Fruit fly (Drosophila melanogaster) whole organism, embryonic: Measurements from ENCODE around the gene not.

Source experiments
- Asciz ChIP-seq: fragments of 200-800 bp; sonication (Bioruptor generic); optimal IDR thresholded peaks from 2 replicates; lab custom pipeline; 2017; ENCODE audit warnings: missing biosample characterization, mild to moderate bottlenecking, missing genetic modification characterization, missing genetic modification reagents
- BtbVII ChIP-seq: fragments of 200-800 bp; sonication (Bioruptor generic); optimal IDR thresholded peaks from 3 replicates; lab custom pipeline; 2017; ENCODE audit warnings: missing biosample characterization, mild to moderate bottlenecking, missing genetic modification characterization
- CG11696 ChIP-seq: fragments of 200-800 bp; sonication (Bioruptor generic); IDR thresholded peaks from 2 replicates; pipeline ENCODE4 v1.3.6; 2022; ENCODE audit warnings: missing biosample characterization, missing genetic modification characterization
- CG14050 ChIP-seq: fragments of 200-800 bp; sonication (Bioruptor generic); IDR thresholded peaks from 3 replicates; pipeline ENCODE4 v1.3.6; 2022; ENCODE audit warnings: missing biosample characterization, missing genetic modification characterization
- CG14860 ChIP-seq: fragments of 200-800 bp; sonication (Bioruptor generic); IDR thresholded peaks from 3 replicates; pipeline ENCODE4 v1.3.6; 2022; ENCODE audit warnings: missing biosample characterization, missing genetic modification characterization; ENCODE audit not compliant: partially characterized antibody
- CG16779 ChIP-seq: fragments of 200-800 bp; sonication (Bioruptor generic); IDR thresholded peaks from 2 replicates; pipeline ENCODE4 v1.3.6; 2022; ENCODE audit warnings: missing biosample characterization, missing genetic modification characterization
- CG17359 ChIP-seq: fragments of 200-800 bp; sonication (Bioruptor generic); optimal IDR thresholded peaks from 3 replicates; lab custom pipeline; 2018; ENCODE audit warnings: missing biosample characterization, mild to moderate bottlenecking, missing genetic modification characterization, moderate library complexity
- CG18262 ChIP-seq: fragments of 200-800 bp; optimal IDR thresholded peaks from 3 replicates; lab custom pipeline; 2019; ENCODE audit warnings: missing biosample characterization, mild to moderate bottlenecking, missing genetic modification characterization, moderate library complexity
- CG2116 ChIP-seq: fragments of 200-800 bp; sonication (Bioruptor generic); optimal IDR thresholded peaks from 3 replicates; lab custom pipeline; 2018; ENCODE audit warnings: missing biosample characterization, mild to moderate bottlenecking, missing genetic modification characterization
- CG2120 ChIP-seq: fragments of 200-800 bp; sonication (Bioruptor generic); optimal IDR thresholded peaks from 3 replicates; lab custom pipeline; 2016; ENCODE audit warnings: missing biosample characterization, missing genetic modification characterization
- CG2678 ChIP-seq: fragments of 200-800 bp; sonication (Bioruptor generic); optimal IDR thresholded peaks from 3 replicates; lab custom pipeline; 2019; ENCODE audit warnings: missing biosample characterization, mild to moderate bottlenecking, missing genetic modification characterization, moderate library complexity
- CG2875 ChIP-seq: fragments of 200-800 bp; sonication (Bioruptor generic); optimal IDR thresholded peaks from 2 replicates; lab custom pipeline; 2017; ENCODE audit warnings: missing biosample characterization, mild to moderate bottlenecking, missing genetic modification characterization, missing genetic modification reagents
- CG31224 ChIP-seq: fragments of 200-800 bp; sonication (Bioruptor generic); IDR thresholded peaks from 2 replicates; pipeline ENCODE4 v1.3.6; 2022; ENCODE audit warnings: missing biosample characterization, missing genetic modification characterization
- CG3281 ChIP-seq: fragments of 200-800 bp; sonication (Bioruptor generic); optimal IDR thresholded peaks from 3 replicates; lab custom pipeline; 2017; ENCODE audit warnings: missing biosample characterization, mild to moderate bottlenecking, missing genetic modification characterization
- CG4424 ChIP-seq: fragments of 200-800 bp; sonication (Bioruptor generic); optimal IDR thresholded peaks from 3 replicates; lab custom pipeline; 2016; ENCODE audit warnings: missing biosample characterization, missing genetic modification characterization
- CG4820 ChIP-seq: fragments of 200-800 bp; sonication (Bioruptor generic); optimal IDR thresholded peaks from 3 replicates; lab custom pipeline; 2016; ENCODE audit warnings: missing biosample characterization, missing genetic modification characterization
- CG7839 ChIP-seq: fragments of 200-800 bp; sonication (Bioruptor generic); optimal IDR thresholded peaks from 3 replicates; lab custom pipeline; 2018; ENCODE audit warnings: missing biosample characterization, mild to moderate bottlenecking, missing genetic modification characterization, moderate library complexity
- CG9932 ChIP-seq: fragments of 200-800 bp; sonication (Bioruptor generic); IDR thresholded peaks from 2 replicates; pipeline ENCODE4 v1.3.6; 2022; ENCODE audit warnings: missing biosample characterization, missing genetic modification characterization
- D19A ChIP-seq: fragments of 200-800 bp; optimal IDR thresholded peaks from 3 replicates; lab custom pipeline; 2019; ENCODE audit warnings: missing biosample characterization, mild to moderate bottlenecking, missing genetic modification characterization, moderate library complexity
- D19B ChIP-seq: fragments of 200-800 bp; sonication (Bioruptor generic); optimal IDR thresholded peaks from 2 replicates; lab custom pipeline; 2017; ENCODE audit warnings: missing biosample characterization, mild to moderate bottlenecking, missing genetic modification characterization
- Doc3 ChIP-seq: fragments of 200-800 bp; sonication (Bioruptor generic); IDR thresholded peaks from 3 replicates; pipeline ENCODE4 v1.3.6; 2022; ENCODE audit warnings: missing biosample characterization, missing genetic modification characterization; ENCODE audit not compliant: partially characterized antibody
- GATAe ChIP-seq: fragments of 200-800 bp; sonication (Bioruptor generic); conservative IDR thresholded peaks from 2 replicates; pipeline ENCODE4 v1.3.6; 2022; ENCODE audit warnings: missing biosample characterization, missing genetic modification characterization
- NC2α ChIP-seq: fragments of 200-800 bp; sonication (Bioruptor generic); optimal IDR thresholded peaks from 2 replicates; lab custom pipeline; 2016; ENCODE audit warnings: missing biosample characterization, missing genetic modification characterization
- Pdp1 ChIP-seq, 2 experiments: fragments of 200-800 bp; sonication (Bioruptor generic); optimal IDR thresholded peaks; 3 replicates each; lab custom pipeline; 2016; ENCODE audit warnings: missing biosample characterization in 2 of 2, missing genetic modification characterization in 2 of 2, mild to moderate bottlenecking in 1 of 2, moderate library complexity in 1 of 2
- Poxn ChIP-seq: fragments of 200-800 bp; sonication (Bioruptor generic); IDR thresholded peaks from 2 replicates; pipeline ENCODE4 v1.3.6; 2022; ENCODE audit warnings: missing biosample characterization, missing genetic modification characterization
- Sry-δ ChIP-seq: fragments of 200-800 bp; sonication (Bioruptor generic); optimal IDR thresholded peaks from 2 replicates; lab custom pipeline; 2016; ENCODE audit warnings: missing biosample characterization, missing genetic modification characterization
- ac ChIP-seq: fragments of 200-800 bp; sonication (Bioruptor generic); optimal IDR thresholded peaks from 3 replicates; lab custom pipeline; 2017; ENCODE audit warnings: missing biosample characterization, mild to moderate bottlenecking, missing genetic modification characterization
- al ChIP-seq: fragments of 200-800 bp; sonication (Bioruptor generic); IDR thresholded peaks from 2 replicates; pipeline ENCODE4 v1.3.6; 2022; ENCODE audit warnings: missing biosample characterization, missing genetic modification characterization
- aop ChIP-seq: fragments of 200-800 bp; sonication (Bioruptor generic); IDR thresholded peaks from 2 replicates; pipeline ENCODE4 v1.3.6; 2022; ENCODE audit warnings: missing biosample characterization, missing genetic modification characterization
- bcd ChIP-seq: fragments of 200-800 bp; sonication (Bioruptor generic); optimal IDR thresholded peaks from 2 replicates; lab custom pipeline; 2017; ENCODE audit warnings: missing biosample characterization, mild to moderate bottlenecking, missing genetic modification characterization
- btn ChIP-seq: fragments of 200-800 bp; sonication (Bioruptor generic); optimal IDR thresholded peaks from 2 replicates; lab custom pipeline; 2016; ENCODE audit warnings: missing biosample characterization, missing genetic modification characterization
- chn ChIP-seq: fragments of 200-800 bp; sonication (Bioruptor generic); optimal IDR thresholded peaks from 2 replicates; lab custom pipeline; 2016; ENCODE audit warnings: missing biosample characterization, missing genetic modification characterization
- da ChIP-seq: fragments of 200-800 bp; sonication (Bioruptor generic); optimal IDR thresholded peaks from 2 replicates; lab custom pipeline; 2016; ENCODE audit warnings: missing biosample characterization, missing genetic modification characterization
- ewg ChIP-seq: fragments of 200-800 bp; sonication (Bioruptor generic); optimal IDR thresholded peaks from 3 replicates; lab custom pipeline; 2017; ENCODE audit warnings: mild to moderate bottlenecking, missing biosample characterization, missing genetic modification reagents, missing genetic modification characterization
- gfzf ChIP-seq: fragments of 200-800 bp; sonication (Bioruptor generic); optimal IDR thresholded peaks from 2 replicates; lab custom pipeline; 2016; ENCODE audit warnings: missing biosample characterization, mild to moderate bottlenecking, missing genetic modification characterization, moderate library complexity
- grau ChIP-seq: fragments of 200-800 bp; optimal IDR thresholded peaks from 3 replicates; lab custom pipeline; 2019; ENCODE audit warnings: missing biosample characterization, mild to moderate bottlenecking, missing genetic modification characterization, moderate library complexity
- gsb-n ChIP-seq: fragments of 200-800 bp; sonication (Bioruptor generic); optimal IDR thresholded peaks from 3 replicates; lab custom pipeline; 2018; ENCODE audit warnings: missing biosample characterization, mild to moderate bottlenecking, missing genetic modification characterization
- hth ChIP-seq: fragments of >200 bp; optimal IDR thresholded peaks from 2 replicates; lab custom pipeline; 2017; ENCODE audit warnings: inconsistent platforms
- insv ChIP-seq, 2 experiments: fragments of 200-800 bp; sonication (Bioruptor generic); optimal IDR thresholded peaks; 3 replicates each; lab custom pipeline; 2016 to 2018; ENCODE audit warnings: missing biosample characterization in 2 of 2, missing genetic modification characterization in 2 of 2
- ken ChIP-seq: fragments of 200-800 bp; sonication (Bioruptor generic); IDR thresholded peaks from 3 replicates; pipeline ENCODE4 v1.3.6; 2022; ENCODE audit warnings: missing biosample characterization, missing genetic modification characterization
- maf-S ChIP-seq: fragments of 200-800 bp; sonication (Bioruptor generic); optimal IDR thresholded peaks from 2 replicates; lab custom pipeline; 2016; ENCODE audit warnings: missing biosample characterization, missing genetic modification characterization
- mirr ChIP-seq: fragments of 200-800 bp; sonication (Bioruptor generic); optimal IDR thresholded peaks from 3 replicates; lab custom pipeline; 2018; ENCODE audit warnings: missing biosample characterization, mild to moderate bottlenecking, missing genetic modification characterization
- nom ChIP-seq: fragments of 200-800 bp; sonication (Bioruptor generic); optimal IDR thresholded peaks from 2 replicates; lab custom pipeline; 2017; ENCODE audit warnings: missing biosample characterization, missing genetic modification characterization, mild to moderate bottlenecking, moderate library complexity, missing genetic modification reagents
- pzg ChIP-seq: fragments of 200-800 bp; sonication (Bioruptor generic); optimal IDR thresholded peaks from 3 replicates; lab custom pipeline; 2018; ENCODE audit warnings: missing biosample characterization, mild to moderate bottlenecking, missing genetic modification characterization, moderate library complexity
- sens ChIP-seq: fragments of 200-800 bp; sonication (Bioruptor generic); peaks from one replicate; lab custom pipeline; 2016; ENCODE audit warnings: missing biosample characterization, missing genetic modification characterization
- sima ChIP-seq: fragments of 200-800 bp; sonication (Bioruptor generic); optimal IDR thresholded peaks from 2 replicates; lab custom pipeline; 2016; ENCODE audit warnings: missing biosample characterization, missing genetic modification characterization
- sna ChIP-seq: fragments of 200-800 bp; sonication (Bioruptor generic); IDR thresholded peaks from 2 replicates; pipeline ENCODE4 v1.3.6; 2022; ENCODE audit warnings: missing biosample characterization, missing genetic modification characterization; ENCODE audit not compliant: partially characterized antibody
- sob ChIP-seq: fragments of 200-800 bp; sonication (Bioruptor generic); IDR thresholded peaks from 2 replicates; pipeline ENCODE4 v1.3.6; 2022; ENCODE audit warnings: missing biosample characterization, missing genetic modification characterization
- tll ChIP-seq, 2 experiments: fragments of 200-800 bp in 1 of 2; fragments of >200 bp in 1 of 2; sonication (Bioruptor generic) in 1 of 2; optimal IDR thresholded peaks; 2 replicates each; lab custom pipeline; 2017 to 2019; ENCODE audit warnings: missing biosample characterization in 2 of 2, missing genetic modification characterization in 2 of 2, mild to moderate bottlenecking in 1 of 2, moderate library complexity in 1 of 2
- tup ChIP-seq: fragments of 200-800 bp; sonication (Bioruptor generic); optimal IDR thresholded peaks from 2 replicates; lab custom pipeline; 2016; ENCODE audit warnings: missing biosample characterization, mild to moderate bottlenecking, missing genetic modification characterization, moderate library complexity

The not gene

DNA sequence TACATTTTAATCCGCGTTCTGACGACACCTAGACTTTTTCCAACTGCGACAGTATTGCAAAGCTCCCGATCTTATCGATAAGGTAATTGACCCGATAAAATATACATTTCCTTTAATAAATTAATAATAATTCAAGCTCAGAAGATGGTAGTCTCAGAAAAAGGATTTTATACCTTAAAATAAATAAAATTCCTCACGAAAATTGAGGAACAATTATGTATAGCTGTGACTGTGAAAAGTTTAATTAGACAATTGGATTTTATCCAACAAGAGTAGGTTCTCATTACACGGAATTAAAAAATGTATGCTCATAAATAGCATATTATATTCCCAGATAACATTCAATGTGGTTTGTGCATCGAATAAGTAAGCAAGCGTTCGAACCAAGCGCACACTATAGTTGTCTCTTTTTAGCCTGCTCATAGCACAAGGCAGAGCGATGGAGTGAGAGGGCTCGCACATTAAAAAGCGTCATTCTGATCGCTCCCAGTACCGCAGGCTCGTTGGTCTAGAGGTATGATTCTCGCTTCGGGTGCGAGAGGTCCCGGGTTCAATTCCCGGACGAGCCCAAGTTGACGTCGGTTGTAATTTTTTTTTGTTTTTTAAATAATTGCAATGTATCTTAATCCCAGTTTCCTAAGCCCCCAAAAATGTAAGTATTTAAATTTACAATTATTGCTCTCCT, 3.9 kb downstream of the not start, which contains the start of the genes CG13380 and CG4174 (continued):
- TF ChIP-seq CG2678 (tag; lab: Kevin White, UChicago) (no peak), CG3281 (no peak), Sry-δ (peak; percentile 13), maf-S (GFP tag; lab: Kevin White, UChicago) (no peak), CG2116 (GFP tag; lab: Kevin White, UChicago) (no peak), tup (GFP tag; lab: Kevin White, UChicago) (no peak), GATAe (no peak), gfzf (GFP tag; lab: Kevin White, UChicago) (peak; percentile 42), CG16779 (0 out of 2 replicates have a peak, but pooled peaks have one; percentile 32), CG4424 (GFP tag; lab: Kevin White, UChicago) (no peak), gsb-n (peak; percentile 11), sob (0 out of 2 replicates have a peak, but pooled peaks have one; percentile 30), Poxn (no peak), chn (GFP tag; lab: Kevin White, UChicago) (no peak), CG2875 (no peak), D19B (GFP tag; lab: Kevin White, UChicago) (no peak), CG17359 (no peak), tll (GFP tag; optimal IDR thresholded peaks at IDR 0.05; lab: Kevin White, UChicago) (peak in 1 of 2 experiments; percentile 35), nom (GFP tag; lab: Kevin White, UChicago) (no peak), CG18262 (no peak), CG14860 (GFP tag; lab: Robert Waterston, UW) (peak; percentile 92), ewg (GFP tag; lab: Kevin White, UChicago) (no peak), da (no peak), bcd (no peak), Asciz (GFP tag; lab: Kevin White, UChicago) (no peak), CG14050 (GFP tag; lab: Robert Waterston, UW) (no peak), hth (lab: Kevin White, UChicago) (no peak), CG4820 (no peak), al (GFP tag; lab: Robert Waterston, UW) (no peak), CG11696 (GFP tag; lab: Robert Waterston, UW) (no peak), grau (no peak), ac (GFP tag; lab: Kevin White, UChicago) (no peak), btn (no peak), BtbVII (GFP tag; lab: Kevin White, UChicago) (no peak), NC2α (GFP tag; lab: Kevin White, UChicago) (no peak), CG31224 (GFP tag; lab: Robert Waterston, UW) (no peak), D19A (tag; lab: Kevin White, UChicago) (no peak), Doc3 (GFP tag; lab: Robert Waterston, UW) (peak; percentile 31; the same call in 1 of the 3 replicates), sna (peak; percentile 56; the same call in 1 of the 2 replicates), sens (GFP tag; lab: Kevin White, UChicago) (peak; percentile 81), aop (GFP tag; lab: Robert Waterston, UW) (peak; percentile 46; the same call in 1 of the 2 replicates), Pdp1 (GFP tag; optimal IDR thresholded peaks at IDR 0.05; lab: Kevin White, UChicago) (no peak), mirr (GFP tag; lab: Kevin White, UChicago) (no peak), sima (GFP tag; lab: Kevin White, UChicago) (no peak), CG9932 (GFP tag; lab: Robert Waterston, UW) (no peak), CG2120 (no peak), ken (GFP tag; lab: Robert Waterston, UW) (no peak), insv (GFP tag; optimal IDR thresholded peaks at IDR 0.05; lab: Kevin White, UChicago) (peak in 1 of 2 experiments; percentile 96), pzg (peak; percentile 35), CG7839 (no peak)
